Worm (Caenorhabditis elegans) whole organism, late embryonic: ENCODE measurements around the gene C04H5.1.
A peak's percentile ranks its signal among the peaks of the same experiment; 100 is the strongest.

Experiments
- C38D4.7 ChIP-seq: fragments of 200-800 bp; sonication (Bioruptor generic); optimal IDR thresholded peaks from 2 replicates; lab custom pipeline; 2018; ENCODE audit warnings: mild to moderate bottlenecking, missing genetic modification characterization, moderate library complexity, missing compliant biosample characterization
- F13H6.1 ChIP-seq: sonication (generic microtip); optimal IDR thresholded peaks from 2 replicates; lab custom pipeline; 2016; ENCODE audit warnings: missing genetic modification characterization, missing compliant biosample characterization
- K02D7.2 ChIP-seq: sonication (generic microtip); optimal IDR thresholded peaks from 2 replicates; lab custom pipeline; 2017; ENCODE audit warnings: mild to moderate bottlenecking, missing genetic modification characterization, missing compliant biosample characterization
- K09A11.1 ChIP-seq: sonication (generic microtip); optimal IDR thresholded peaks from 2 replicates; lab custom pipeline; 2017; ENCODE audit warnings: antibody characterized with exemption, mild to moderate bottlenecking, missing genetic modification characterization, missing compliant biosample characterization; ENCODE audit not compliant: insufficient read depth
- T23F11.4 ChIP-seq: fragments of 200-800 bp; sonication (Bioruptor generic); optimal IDR thresholded peaks from 2 replicates; lab custom pipeline; 2018; ENCODE audit warnings: mild to moderate bottlenecking, missing genetic modification characterization, missing compliant biosample characterization
- Y22D7AL.16 ChIP-seq: sonication (generic microtip); optimal IDR thresholded peaks from 2 replicates; lab custom pipeline; 2016; ENCODE audit warnings: missing genetic modification characterization, missing compliant biosample characterization
- ahr-1 ChIP-seq: sonication (generic microtip); optimal IDR thresholded peaks from 2 replicates; lab custom pipeline; 2016; ENCODE audit warnings: missing genetic modification characterization, missing compliant biosample characterization
- ama-1 ChIP-seq: fragments of 150-350 bp; optimal IDR thresholded peaks from 2 replicates; lab custom pipeline; 2014
- ceh-18 ChIP-seq: sonication (generic microtip); optimal IDR thresholded peaks from 2 replicates; lab custom pipeline; 2016; ENCODE audit warnings: missing genetic modification characterization, missing compliant biosample characterization
- ceh-2 ChIP-seq: sonication (generic microtip); optimal IDR thresholded peaks from 2 replicates; lab custom pipeline; 2016; ENCODE audit warnings: missing genotype, missing genetic modification characterization, missing compliant biosample characterization
- ceh-34 ChIP-seq: sonication (generic microtip); optimal IDR thresholded peaks from 2 replicates; lab custom pipeline; 2016; ENCODE audit warnings: mild to moderate bottlenecking, missing genetic modification characterization, missing compliant biosample characterization
- ceh-45 ChIP-seq: fragments of 200-800 bp; sonication (Bioruptor generic); IDR thresholded peaks from 2 replicates; pipeline ENCODE4 v1.3.6; 2022; ENCODE audit warnings: missing genetic modification reagents, missing genetic modification characterization, missing compliant biosample characterization
- ceh-48 ChIP-seq: sonication (generic microtip); optimal IDR thresholded peaks from 2 replicates; lab custom pipeline; 2016; ENCODE audit warnings: missing genetic modification characterization, inconsistent platforms, missing compliant biosample characterization
- ceh-6 ChIP-seq: fragments of 200-800 bp; sonication (Bioruptor generic); optimal IDR thresholded peaks from 2 replicates; lab custom pipeline; 2018; ENCODE audit warnings: mild to moderate bottlenecking, missing genetic modification characterization, missing compliant biosample characterization
- che-1 ChIP-seq: sonication (generic microtip); optimal IDR thresholded peaks from 2 replicates; lab custom pipeline; 2016; ENCODE audit warnings: mild to moderate bottlenecking, missing genetic modification characterization, missing compliant biosample characterization
- elt-2 ChIP-seq: sonication (generic microtip); optimal IDR thresholded peaks from 2 replicates; lab custom pipeline; 2016; ENCODE audit warnings: missing genetic modification reagents, missing genetic modification characterization, missing compliant biosample characterization
- elt-4 ChIP-seq: sonication (generic microtip); optimal IDR thresholded peaks from 2 replicates; lab custom pipeline; 2016; ENCODE audit warnings: missing genetic modification characterization, missing compliant biosample characterization
- ets-4 ChIP-seq: sonication (generic microtip); optimal IDR thresholded peaks from 2 replicates; lab custom pipeline; 2016; ENCODE audit warnings: missing genetic modification characterization, missing compliant biosample characterization
- eyg-1 ChIP-seq: sonication (generic microtip); optimal IDR thresholded peaks from 2 replicates; lab custom pipeline; 2016; ENCODE audit warnings: missing genotype, missing genetic modification characterization, missing compliant biosample characterization
- fax-1 ChIP-seq: sonication (generic microtip); optimal IDR thresholded peaks from 2 replicates; lab custom pipeline; 2016; ENCODE audit warnings: missing genotype, missing genetic modification characterization, missing compliant biosample characterization
- fkh-10 ChIP-seq: fragments of 150-350 bp; optimal IDR thresholded peaks from 2 replicates; lab custom pipeline; 2014; ENCODE audit warnings: missing biosample characterization, missing genetic modification reagents, missing genetic modification characterization
- gmeb-2 ChIP-seq: sonication (generic microtip); optimal IDR thresholded peaks from 2 replicates; lab custom pipeline; 2016; ENCODE audit warnings: missing genetic modification characterization, inconsistent platforms, missing compliant biosample characterization
- hlh-15 ChIP-seq: sonication (generic microtip); optimal IDR thresholded peaks from 2 replicates; lab custom pipeline; 2016; ENCODE audit warnings: missing genetic modification characterization, missing compliant biosample characterization
- hlh-30 ChIP-seq: sonication (generic microtip); optimal IDR thresholded peaks from 2 replicates; lab custom pipeline; 2017; ENCODE audit warnings: antibody characterized with exemption, missing genetic modification characterization, missing compliant biosample characterization; ENCODE audit not compliant: insufficient read depth
- hlh-8 ChIP-seq: sonication (generic microtip); optimal IDR thresholded peaks from 2 replicates; lab custom pipeline; 2016; ENCODE audit warnings: missing genotype, missing genetic modification characterization, missing compliant biosample characterization
- lin-11 ChIP-seq: fragments of 200-800 bp; sonication (Bioruptor generic); optimal IDR thresholded peaks from 2 replicates; lab custom pipeline; 2018; ENCODE audit warnings: mild to moderate bottlenecking, missing genetic modification characterization, missing compliant biosample characterization
- madf-2 ChIP-seq: sonication (generic microtip); optimal IDR thresholded peaks from 2 replicates; lab custom pipeline; 2017; ENCODE audit warnings: missing genetic modification characterization, missing compliant biosample characterization
- mec-3 ChIP-seq: sonication (generic microtip); optimal IDR thresholded peaks from 2 replicates; lab custom pipeline; 2016; ENCODE audit warnings: borderline replicate concordance, missing genetic modification characterization, missing compliant biosample characterization
- nfya-1 ChIP-seq: sonication (generic microtip); optimal IDR thresholded peaks from 2 replicates; lab custom pipeline; 2017; ENCODE audit warnings: missing genetic modification characterization, mild to moderate bottlenecking, missing compliant biosample characterization, antibody characterized with exemption, moderate library complexity
- nhr-11 ChIP-seq: fragments of 150-350 bp; optimal IDR thresholded peaks from 2 replicates; lab custom pipeline; 2014; ENCODE audit warnings: missing biosample characterization, missing genetic modification characterization
- odd-2 ChIP-seq: sonication (generic microtip); optimal IDR thresholded peaks from 2 replicates; lab custom pipeline; 2017; ENCODE audit warnings: antibody characterized with exemption, mild to moderate bottlenecking, missing genetic modification characterization, missing compliant biosample characterization
- pag-3 ChIP-seq: sonication (generic microtip); optimal IDR thresholded peaks from 2 replicates; lab custom pipeline; 2016; ENCODE audit warnings: missing compliant biosample characterization, missing genetic modification characterization, borderline replicate concordance
- pat-9 ChIP-seq: fragments of 200-800 bp; sonication (Bioruptor generic); optimal IDR thresholded peaks from 2 replicates; lab custom pipeline; 2018; ENCODE audit warnings: mild to moderate bottlenecking, missing genetic modification characterization, moderate library complexity, missing compliant biosample characterization
- pha-2 ChIP-seq: sonication (generic microtip); optimal IDR thresholded peaks from 2 replicates; lab custom pipeline; 2017; ENCODE audit warnings: mild to moderate bottlenecking, missing genetic modification characterization, missing compliant biosample characterization
- ref-2 ChIP-seq: sonication (generic microtip); optimal IDR thresholded peaks from 2 replicates; lab custom pipeline; 2016; ENCODE audit warnings: missing genetic modification characterization, missing compliant biosample characterization
- rnt-1 ChIP-seq: sonication (generic microtip); optimal IDR thresholded peaks from 2 replicates; lab custom pipeline; 2016; ENCODE audit warnings: missing genetic modification characterization, missing compliant biosample characterization
- sdc-2 ChIP-seq: sonication (generic microtip); optimal IDR thresholded peaks from 2 replicates; lab custom pipeline; 2016; ENCODE audit warnings: missing genotype, missing genetic modification characterization, missing compliant biosample characterization
- syd-9 ChIP-seq: sonication (generic microtip); optimal IDR thresholded peaks from 2 replicates; lab custom pipeline; 2016; ENCODE audit warnings: mild to moderate bottlenecking, missing genetic modification characterization, moderate library complexity, missing compliant biosample characterization
- tbx-2 ChIP-seq: sonication (generic microtip); optimal IDR thresholded peaks from 2 replicates; lab custom pipeline; 2016; ENCODE audit warnings: missing genetic modification characterization, missing compliant biosample characterization
- tbx-7 ChIP-seq: sonication (generic microtip); optimal IDR thresholded peaks from 2 replicates; lab custom pipeline; 2016; ENCODE audit warnings: missing genotype, missing genetic modification characterization, missing compliant biosample characterization
- ttx-3 ChIP-seq: sonication (generic microtip); optimal IDR thresholded peaks from 2 replicates; lab custom pipeline; 2016; ENCODE audit warnings: missing genetic modification reagents, missing genetic modification characterization, missing compliant biosample characterization
- unc-3 ChIP-seq, 2 experiments: fragments of 200-800 bp in 1 of 2; sonication (Bioruptor generic) in 1 of 2; sonication (generic microtip) in 1 of 2; conservative IDR thresholded peaks in 1 of 2; optimal IDR thresholded peaks in 1 of 2; 2 replicates each; pipeline versions ENCODE4 v1.3.6 to Lab custom; 2016 to 2022; ENCODE audit warnings: missing compliant biosample characterization in 2 of 2, missing genetic modification characterization in 2 of 2, missing genetic modification reagents in 1 of 2
- unc-42 ChIP-seq: sonication (generic microtip); optimal IDR thresholded peaks from 2 replicates; lab custom pipeline; 2016; ENCODE audit warnings: missing genotype, missing genetic modification characterization, missing compliant biosample characterization
- unc-55 ChIP-seq: sonication (generic microtip); optimal IDR thresholded peaks from 2 replicates; lab custom pipeline; 2017; ENCODE audit warnings: missing biosample characterization, missing genetic modification reagents, missing genetic modification characterization
- zip-5 ChIP-seq: sonication (generic microtip); optimal IDR thresholded peaks from 2 replicates; lab custom pipeline; 2016; ENCODE audit warnings: missing genetic modification characterization, missing compliant biosample characterization
- ztf-16 ChIP-seq: sonication (generic microtip); optimal IDR thresholded peaks from 2 replicates; lab custom pipeline; 2017; ENCODE audit warnings: missing genetic modification characterization, missing compliant biosample characterization

C04H5.1 gene

ce11 chrII:14494414-14494463, 39.9 kb upstream of the C04H5.1 start, which contains the start of gene cysl-2:
cysl-2 (minus strand) TSS chrII:14494451.
- no peak for TF ChIP-seq odd-2 (tag; lab: Kevin White, UChicago)
- TF ChIP-seq ceh-48 (tag; lab: Kevin White, UChicago) = no peak
- no peak for TF ChIP-seq ahr-1 (tag; lab: Kevin White, UChicago)
- no peak for TF ChIP-seq fax-1 (tag; lab: Kevin White, UChicago)
- no peak for TF ChIP-seq pha-2
- TF ChIP-seq K02D7.2 = no peak
- no peak for TF ChIP-seq tbx-7 (tag; lab: Kevin White, UChicago)
- TF ChIP-seq hlh-30 (tag; lab: Kevin White, UChicago) = no peak
- TF ChIP-seq tbx-2 (tag; lab: Kevin White, UChicago) = no peak
- no peak for TF ChIP-seq ceh-18 (tag; lab: Kevin White, UChicago)
- no peak for TF ChIP-seq che-1
- TF ChIP-seq lin-11 (tag; lab: Kevin White, UChicago) = no peak
- TF ChIP-seq ttx-3 (tag; lab: Kevin White, UChicago) = no peak
- no peak for TF ChIP-seq hlh-8 (tag; lab: Kevin White, UChicago)
- TF ChIP-seq unc-42 (tag; lab: Kevin White, UChicago) = no peak
- TF ChIP-seq ets-4 (tag; lab: Kevin White, UChicago) = no peak
- no peak for TF ChIP-seq syd-9 (tag; lab: Kevin White, UChicago)
- no peak for TF ChIP-seq F13H6.1
- no peak for TF ChIP-seq eyg-1 (tag; lab: Kevin White, UChicago)

- TF ChIP-seq elt-2 (tag; lab: Kevin White, UChicago) (peak; percentile 85), pag-3 (no peak)
- TF ChIP-seq, all 69 proteins: peak for 1
Observed at ce11 chrII:14494464-14494863, 39.6 kb upstream of the C04H5.1 start.

- no peak for TF ChIP-seq ztf-16 (tag; lab: Kevin White, UChicago)
- TF ChIP-seq ceh-45 (GFP tag; lab: Robert Waterston, UW) = no peak
- TF ChIP-seq syd-9 (tag; lab: Kevin White, UChicago) = no peak
- no peak for TF ChIP-seq sdc-2 (tag; lab: Kevin White, UChicago)
- no peak for TF ChIP-seq ceh-34 (tag; lab: Kevin White, UChicago)
- TF ChIP-seq odd-2 (tag; lab: Kevin White, UChicago) = no peak
- TF ChIP-seq nfya-1 (tag; lab: Kevin White, UChicago) = no peak
- no peak for TF ChIP-seq hlh-15 (tag; lab: Kevin White, UChicago)
- TF ChIP-seq tbx-2 (tag; lab: Kevin White, UChicago) = no peak
- TF ChIP-seq ref-2 (tag; lab: Kevin White, UChicago) = no peak
- no peak for TF ChIP-seq fax-1 (tag; lab: Kevin White, UChicago)
- TF ChIP-seq ceh-6 (GFP tag; lab: Kevin White, UChicago) = no peak
- no peak for TF ChIP-seq nhr-11
- no peak for TF ChIP-seq Y22D7AL.16 (tag; lab: Kevin White, UChicago)
- no peak for TF ChIP-seq elt-2 (tag; lab: Kevin White, UChicago)
Observed at ce11 chrII:14495341-14495740, 38.8 kb upstream of the C04H5.1 start.

ce11 chrII:14496809-14497208, 37.3 kb upstream of the C04H5.1 start:
- TF ChIP-seq unc-55 = no peak
- TF ChIP-seq nfya-1 (tag; lab: Kevin White, UChicago) = peak; percentile 77
- peak; percentile 86 for TF ChIP-seq gmeb-2
- peak; percentile 74 for TF ChIP-seq T23F11.4 (GFP tag; lab: Kevin White, UChicago)
- TF ChIP-seq fkh-10 (GFP tag; lab: Kevin White, UChicago) = no peak
- peak; percentile 96 for TF ChIP-seq rnt-1 (tag; lab: Kevin White, UChicago)
- TF ChIP-seq ztf-16 (tag; lab: Kevin White, UChicago) = peak; percentile 94
- TF ChIP-seq syd-9 (tag; lab: Kevin White, UChicago) = peak; percentile 59
- TF ChIP-seq C38D4.7 (GFP tag; lab: Kevin White, UChicago) = peak; percentile 82
- no peak for TF ChIP-seq ceh-45 (GFP tag; lab: Robert Waterston, UW)
- peak; percentile 53 for TF ChIP-seq tbx-7 (tag; lab: Kevin White, UChicago)
- TF ChIP-seq ama-1 (lab: Kevin White, UChicago) = no peak
- peak; percentile 5 for TF ChIP-seq mec-3 (tag; lab: Kevin White, UChicago)
- no peak for TF ChIP-seq elt-4 (tag; lab: Kevin White, UChicago)
- TF ChIP-seq ref-2 (tag; lab: Kevin White, UChicago) = peak; percentile 83
- TF ChIP-seq fax-1 (tag; lab: Kevin White, UChicago) = peak; percentile 68
- TF ChIP-seq K09A11.1 (tag; lab: Kevin White, UChicago) = peak; percentile 89
- TF ChIP-seq ceh-34 (tag; lab: Kevin White, UChicago) = peak; percentile 86
- TF ChIP-seq ceh-2 = peak; percentile 66
- TF ChIP-seq ttx-3 (tag; lab: Kevin White, UChicago) = peak; percentile 80
- peak; percentile 86 for TF ChIP-seq madf-2 (tag; lab: Kevin White, UChicago)
- peak; percentile 90 for TF ChIP-seq pat-9 (tag; lab: Kevin White, UChicago)
- TF ChIP-seq pag-3 = peak; percentile 4
- peak; percentile 82 for TF ChIP-seq K02D7.2
- peak; percentile 63 for TF ChIP-seq hlh-8 (tag; lab: Kevin White, UChicago)
- TF ChIP-seq unc-3 (GFP tag; conservative IDR thresholded peaks at IDR 0.05; lab: Robert Waterston, UW) = peak; percentile 78
- peak; percentile 80 for TF ChIP-seq unc-3 (tag; optimal IDR thresholded peaks at IDR 0.05; lab: Kevin White, UChicago)
- peak; percentile 68 for TF ChIP-seq zip-5 (tag; lab: Kevin White, UChicago)
